Fruit fly (Drosophila melanogaster) whole organism, embryonic: ENCODE measurements around the gene CG5157.
A peak's percentile ranks its signal among the peaks of the same experiment; 100 is the strongest.

Experiments used
- ATbp ChIP-seq: fragments of 200-800 bp; sonication (Bioruptor generic); optimal IDR thresholded peaks from 2 replicates; lab custom pipeline; 2017; ENCODE audit warnings: missing biosample characterization, mild to moderate bottlenecking, missing genetic modification characterization, missing genetic modification reagents
- Abd-B ChIP-seq: fragments of 200-800 bp; sonication (Bioruptor generic); optimal IDR thresholded peaks from 2 replicates; lab custom pipeline; 2018; ENCODE audit warnings: missing biosample characterization, mild to moderate bottlenecking, missing genetic modification characterization, moderate library complexity
- Awh ChIP-seq: fragments of 200-800 bp; sonication (Bioruptor generic); IDR thresholded peaks from 2 replicates; pipeline ENCODE4, ENCODE4 v1.3.6; 2022; ENCODE audit warnings: missing biosample characterization, missing genetic modification characterization
- CG10543 ChIP-seq: fragments of 200-800 bp; sonication (Bioruptor generic); optimal IDR thresholded peaks from 3 replicates; lab custom pipeline; 2017; ENCODE audit warnings: missing biosample characterization, mild to moderate bottlenecking, missing genetic modification characterization, moderate library complexity
- CG14441 ChIP-seq: fragments of 200-800 bp; sonication (Bioruptor generic); IDR thresholded peaks from 2 replicates; pipeline ENCODE4 v1.3.6; 2022; ENCODE audit warnings: missing biosample characterization, missing genetic modification characterization
- CG15479 ChIP-seq: fragments of 200-800 bp; sonication (Bioruptor generic); optimal IDR thresholded peaks from 3 replicates; lab custom pipeline; 2019; ENCODE audit warnings: missing biosample characterization, mild to moderate bottlenecking, missing genetic modification characterization, moderate library complexity
- CG2129 ChIP-seq: fragments of 200-800 bp; sonication (Bioruptor generic); IDR thresholded peaks from 2 replicates; pipeline ENCODE4 v1.3.6; 2022; ENCODE audit warnings: missing biosample characterization, missing genetic modification characterization; ENCODE audit not compliant: partially characterized antibody
- CG31388 ChIP-seq: fragments of 200-800 bp; sonication (Bioruptor generic); optimal IDR thresholded peaks from 2 replicates; lab custom pipeline; 2016; ENCODE audit warnings: missing biosample characterization, missing genetic modification characterization
- CG32772 ChIP-seq: fragments of 200-800 bp; sonication (Bioruptor generic); IDR thresholded peaks from 2 replicates; pipeline ENCODE4 v1.3.6; 2022; ENCODE audit warnings: missing biosample characterization, missing genetic modification characterization
- CG3281 ChIP-seq: fragments of 200-800 bp; sonication (Bioruptor generic); optimal IDR thresholded peaks from 3 replicates; lab custom pipeline; 2017; ENCODE audit warnings: missing biosample characterization, mild to moderate bottlenecking, missing genetic modification characterization
- CG34376 ChIP-seq: fragments of 200-800 bp; sonication (Bioruptor generic); optimal IDR thresholded peaks from 2 replicates; lab custom pipeline; 2018; ENCODE audit warnings: missing biosample characterization, mild to moderate bottlenecking, missing genetic modification characterization
- CG42726 ChIP-seq: fragments of 200-800 bp; sonication (Bioruptor generic); IDR thresholded peaks from 2 replicates; pipeline ENCODE4 v1.3.6; 2022; ENCODE audit warnings: missing biosample characterization, missing genetic modification characterization; ENCODE audit not compliant: partially characterized antibody
- CG6272 ChIP-seq: fragments of 200-800 bp; sonication (Bioruptor generic); IDR thresholded peaks from 2 replicates; pipeline ENCODE4 v1.3.6; 2022; ENCODE audit warnings: missing biosample characterization, missing genetic modification characterization
- CG6683 ChIP-seq: fragments of 200-800 bp; sonication (Bioruptor generic); optimal IDR thresholded peaks from 2 replicates; lab custom pipeline; 2017; ENCODE audit warnings: missing biosample characterization, mild to moderate bottlenecking, missing genetic modification characterization, missing genetic modification reagents
- CG6689 ChIP-seq: fragments of 200-800 bp; sonication (Bioruptor generic); IDR thresholded peaks from 2 replicates; pipeline ENCODE4 v1.3.6; 2022; ENCODE audit warnings: missing biosample characterization, missing genetic modification characterization
- CG7357 ChIP-seq: fragments of 200-800 bp; sonication (Bioruptor generic); IDR thresholded peaks from 3 replicates; pipeline ENCODE4 v1.3.6; 2022; ENCODE audit warnings: missing biosample characterization, missing genetic modification characterization
- CG8359 ChIP-seq: fragments of 200-800 bp; sonication (Bioruptor generic); optimal IDR thresholded peaks from 2 replicates; lab custom pipeline; 2017; ENCODE audit warnings: missing biosample characterization, mild to moderate bottlenecking, missing genetic modification characterization, borderline replicate concordance
- CG9437 ChIP-seq: fragments of 200-800 bp; sonication (Bioruptor generic); optimal IDR thresholded peaks from 2 replicates; lab custom pipeline; 2018; ENCODE audit warnings: missing biosample characterization, mild to moderate bottlenecking, missing genetic modification characterization
- Fer2 ChIP-seq: fragments of 200-800 bp; sonication (Bioruptor generic); optimal IDR thresholded peaks from 2 replicates; lab custom pipeline; 2018; ENCODE audit warnings: missing biosample characterization, mild to moderate bottlenecking, missing genetic modification characterization, moderate library complexity
- Hr3 ChIP-seq: fragments of 200-800 bp; sonication (Bioruptor generic); optimal IDR thresholded peaks from 3 replicates; lab custom pipeline; 2016; ENCODE audit warnings: missing biosample characterization, missing genetic modification characterization
- Hr78 ChIP-seq, 2 experiments: fragments of 200-800 bp in 1 of 2; fragments of >200 bp in 1 of 2; sonication (Bioruptor generic) in 1 of 2; optimal IDR thresholded peaks; 2 replicates each; lab custom pipeline; 2017 to 2019; ENCODE audit warnings: missing biosample characterization in 2 of 2, missing genetic modification characterization in 2 of 2, mild to moderate bottlenecking in 1 of 2, moderate library complexity in 1 of 2
- Max ChIP-seq: fragments of 200-800 bp; sonication (Bioruptor generic); optimal IDR thresholded peaks from 2 replicates; lab custom pipeline; 2016; ENCODE audit warnings: missing biosample characterization, mild to moderate bottlenecking, missing genetic modification characterization
- Nf-YA ChIP-seq: fragments of 200-800 bp; sonication (Bioruptor generic); IDR thresholded peaks from 2 replicates; pipeline ENCODE4 v1.3.6; 2022; ENCODE audit warnings: missing biosample characterization, missing genetic modification characterization
- Rx ChIP-seq: fragments of 200-800 bp; sonication (Bioruptor generic); IDR thresholded peaks from 2 replicates; pipeline ENCODE4 v1.3.6; 2022; ENCODE audit warnings: missing biosample characterization, missing genetic modification characterization
- al ChIP-seq: fragments of 200-800 bp; sonication (Bioruptor generic); IDR thresholded peaks from 2 replicates; pipeline ENCODE4 v1.3.6; 2022; ENCODE audit warnings: missing biosample characterization, missing genetic modification characterization
- ap ChIP-seq: fragments of 200-800 bp; sonication (Bioruptor generic); IDR thresholded peaks from 2 replicates; pipeline ENCODE4 v1.3.6; 2022; ENCODE audit warnings: missing biosample characterization, missing genetic modification characterization
- bowl ChIP-seq: fragments of 200-800 bp; sonication (Bioruptor generic); IDR thresholded peaks from 2 replicates; pipeline ENCODE4 v1.3.6; 2022; ENCODE audit warnings: missing biosample characterization, missing genetic modification characterization
- cg ChIP-seq: fragments of 200-800 bp; sonication (Bioruptor generic); optimal IDR thresholded peaks from 3 replicates; lab custom pipeline; 2019; ENCODE audit warnings: missing biosample characterization, mild to moderate bottlenecking, missing genetic modification characterization, moderate library complexity
- chn ChIP-seq: fragments of 200-800 bp; sonication (Bioruptor generic); optimal IDR thresholded peaks from 2 replicates; lab custom pipeline; 2016; ENCODE audit warnings: missing biosample characterization, missing genetic modification characterization
- corto ChIP-seq: fragments of 200-800 bp; sonication (Bioruptor generic); optimal IDR thresholded peaks from 2 replicates; lab custom pipeline; 2016; ENCODE audit warnings: missing biosample characterization, mild to moderate bottlenecking, missing genetic modification characterization, moderate library complexity
- croc ChIP-seq: fragments of 200-800 bp; sonication (Bioruptor generic); conservative IDR thresholded peaks from 3 replicates; pipeline ENCODE4 v1.3.6; 2022; ENCODE audit warnings: missing biosample characterization, missing genetic modification characterization
- cwo ChIP-seq: fragments of 200-800 bp; sonication (Bioruptor generic); optimal IDR thresholded peaks from 3 replicates; lab custom pipeline; 2017; ENCODE audit warnings: missing biosample characterization, missing genetic modification characterization, mild to moderate bottlenecking, moderate library complexity, missing genetic modification reagents
- dysf ChIP-seq: fragments of 200-800 bp; sonication (Bioruptor generic); IDR thresholded peaks from 3 replicates; pipeline ENCODE4 v1.3.6; 2022; ENCODE audit warnings: missing biosample characterization, missing genetic modification characterization
- grau ChIP-seq: fragments of 200-800 bp; optimal IDR thresholded peaks from 3 replicates; lab custom pipeline; 2019; ENCODE audit warnings: missing biosample characterization, mild to moderate bottlenecking, missing genetic modification characterization, moderate library complexity
- gsb ChIP-seq: fragments of 200-800 bp; sonication (Bioruptor generic); IDR thresholded peaks from 2 replicates; pipeline ENCODE4 v1.3.6; 2022; ENCODE audit warnings: missing biosample characterization, missing genetic modification characterization
- gt ChIP-seq: fragments of 200-800 bp; sonication (Bioruptor generic); IDR thresholded peaks from 2 replicates; pipeline ENCODE4 v1.3.6; 2022; ENCODE audit warnings: missing biosample characterization, missing genetic modification characterization
- insv ChIP-seq, 2 experiments: fragments of 200-800 bp; sonication (Bioruptor generic); optimal IDR thresholded peaks; 3 replicates each; lab custom pipeline; 2016 to 2018; ENCODE audit warnings: missing biosample characterization in 2 of 2, missing genetic modification characterization in 2 of 2
- mam ChIP-seq: fragments of 200-800 bp; sonication (Bioruptor generic); optimal IDR thresholded peaks from 3 replicates; lab custom pipeline; 2016; ENCODE audit warnings: missing biosample characterization, missing genetic modification characterization
- ranshi ChIP-seq: fragments of 200-800 bp; sonication (Bioruptor generic); IDR thresholded peaks from 2 replicates; pipeline ENCODE4 v1.3.6; 2022; ENCODE audit warnings: missing biosample characterization, missing genetic modification characterization
- sc ChIP-seq, 3 experiments: fragments of >200 bp in 2 of 3; fragments of 200-800 bp in 1 of 3; sonication (Bioruptor generic) in 1 of 3; optimal IDR thresholded peaks; 2 replicates in 2 of 3; 3 replicates in 1 of 3; lab custom pipeline; 2017; ENCODE audit warnings: mild to moderate bottlenecking in 1 of 3, missing biosample characterization in 1 of 3, missing genetic modification characterization in 1 of 3, missing genetic modification reagents in 1 of 3
- seq ChIP-seq: fragments of 200-800 bp; sonication (Bioruptor generic); IDR thresholded peaks from 2 replicates; pipeline ENCODE4 v1.3.6; 2022; ENCODE audit warnings: missing biosample characterization, missing genetic modification characterization
- slbo ChIP-seq: fragments of 200-800 bp; sonication (Bioruptor generic); IDR thresholded peaks from 2 replicates; pipeline ENCODE4 v1.3.6; 2022; ENCODE audit warnings: missing biosample characterization, missing genetic modification characterization
- stc ChIP-seq: fragments of 200-800 bp; sonication (Bioruptor generic); IDR thresholded peaks from 2 replicates; pipeline ENCODE4 v1.3.6; 2022; ENCODE audit warnings: missing biosample characterization, missing genetic modification characterization
- trh ChIP-seq: fragments of 200-800 bp; sonication (Bioruptor generic); optimal IDR thresholded peaks from 2 replicates; lab custom pipeline; 2016; ENCODE audit warnings: missing biosample characterization, missing genetic modification characterization
- unpg ChIP-seq: fragments of 200-800 bp; sonication (Bioruptor generic); optimal IDR thresholded peaks from 3 replicates; lab custom pipeline; 2018; ENCODE audit warnings: missing biosample characterization, mild to moderate bottlenecking, missing genetic modification characterization, moderate library complexity
- wdn ChIP-seq: fragments of 200-800 bp; sonication (Bioruptor generic); IDR thresholded peaks from 2 replicates; pipeline ENCODE4 v1.3.6; 2022; ENCODE audit warnings: missing biosample characterization, missing genetic modification characterization
- zen2 ChIP-seq: fragments of 200-800 bp; sonication (Bioruptor generic); IDR thresholded peaks from 3 replicates; pipeline ENCODE4 v1.3.6; 2022; ENCODE audit warnings: missing biosample characterization, missing genetic modification characterization; ENCODE audit not compliant: partially characterized antibody

The CG5157 gene

dm6 chr3L:16157251-16158190, 19.8 kb upstream of the CG5157 start (continued):
- peak; percentile 68 for TF ChIP-seq slbo
- peak; percentile 63 for TF ChIP-seq ATbp (GFP tag; lab: Kevin White, UChicago)
- TF ChIP-seq unpg (GFP tag; lab: Kevin White, UChicago) = peak; percentile 63
- TF ChIP-seq insv (GFP tag; optimal IDR thresholded peaks at IDR 0.05; lab: Kevin White, UChicago) = no peak
- no peak for TF ChIP-seq trh (GFP tag; lab: Kevin White, UChicago)
- no peak for TF ChIP-seq zen2
- TF ChIP-seq CG6689 (GFP tag; lab: Robert Waterston, UW) = peak; percentile 65
- no peak for TF ChIP-seq CG31388
- TF ChIP-seq stc (GFP tag; lab: Robert Waterston, UW) = no peak
- TF ChIP-seq cwo (GFP tag; lab: Kevin White, UChicago) = no peak
- TF ChIP-seq CG42726 = no peak
- peak; percentile 12 for TF ChIP-seq Max
- no peak for TF ChIP-seq CG15479
- peak; percentile 46 for TF ChIP-seq Hr3 (GFP tag; lab: Kevin White, UChicago)
- peak; percentile 15 for TF ChIP-seq Fer2 (tag; lab: Kevin White, UChicago)
- peak; percentile 65 for TF ChIP-seq dysf
- TF ChIP-seq corto (GFP tag; lab: Kevin White, UChicago) = no peak
- TF ChIP-seq CG9437 (GFP tag; lab: Kevin White, UChicago) = peak; percentile 45
- TF ChIP-seq wdn (GFP tag; lab: Robert Waterston, UW) = no peak
- no peak for TF ChIP-seq CG34376 (GFP tag; lab: Kevin White, UChicago)
- no peak for TF ChIP-seq CG2129 (GFP tag; lab: Robert Waterston, UW)
- TF ChIP-seq CG10543 (GFP tag; lab: Kevin White, UChicago) = no peak
- no peak for TF ChIP-seq CG6272 (GFP tag; lab: Robert Waterston, UW)
- TF ChIP-seq al (GFP tag; lab: Robert Waterston, UW) = no peak
- TF ChIP-seq grau (tag; lab: Kevin White, UChicago) = peak; percentile 63
- TF ChIP-seq Awh = no peak; the same call in 1 of the 2 replicates
- TF ChIP-seq CG14441 (GFP tag; lab: Robert Waterston, UW) = peak; percentile 59
- TF ChIP-seq CG8359 (GFP tag; lab: Kevin White, UChicago) = no peak
- TF ChIP-seq chn (GFP tag; lab: Kevin White, UChicago) = peak; percentile 47
- no peak for TF ChIP-seq ap (GFP tag; lab: Robert Waterston, UW)
- peak; percentile 10 for TF ChIP-seq CG6683 (GFP tag; lab: Kevin White, UChicago)
- no peak for TF ChIP-seq Hr78 (GFP tag; optimal IDR thresholded peaks at IDR 0.05; lab: Kevin White, UChicago)
- TF ChIP-seq CG3281 (GFP tag; lab: Kevin White, UChicago) = peak; percentile 59
- 0 out of 2 replicates have a peak, but pooled peaks have one; percentile 8 for TF ChIP-seq ranshi (GFP tag; lab: Robert Waterston, UW)
- TF ChIP-seq gt = no peak
- no peak for TF ChIP-seq sc (optimal IDR thresholded peaks at IDR 0.05; lab: Kevin White, UChicago)
- TF ChIP-seq sc (GFP tag; optimal IDR thresholded peaks at IDR 0.05; lab: Kevin White, UChicago) = peak; percentile 14
- peak; percentile 65 for TF ChIP-seq Abd-B
- 0 out of 3 replicates have a peak, but pooled peaks have one; percentile 15 for TF ChIP-seq CG7357 (GFP tag; lab: Robert Waterston, UW)
- TF ChIP-seq mam (GFP tag; lab: Kevin White, UChicago) = peak; percentile 51
- TF ChIP-seq seq = 0 out of 2 replicates have a peak, but pooled peaks have one; percentile 31
- TF ChIP-seq gsb = peak; percentile 24; the same call in 1 of the 2 replicates
- TF ChIP-seq bowl (GFP tag; lab: Robert Waterston, UW) = no peak
- peak; percentile 4; the same call in 1 of the 2 replicates for TF ChIP-seq Rx (GFP tag; lab: Robert Waterston, UW)
- no peak for TF ChIP-seq Nf-YA (GFP tag; lab: Robert Waterston, UW)
- no peak for TF ChIP-seq CG32772 (GFP tag; lab: Robert Waterston, UW)
- no peak; the same call in 2 of the 3 replicates for TF ChIP-seq croc (GFP tag; lab: Robert Waterston, UW)
- TF ChIP-seq cg (GFP tag; lab: Kevin White, UChicago) = peak; percentile 48
